Fruit fly (Drosophila melanogaster) whole organism, embryonic: ENCODE data around the gene Chd1.

Experiments
- CG10959 ChIP-seq: fragments of 200-800 bp; sonication (Bioruptor generic); IDR thresholded peaks from 2 replicates; pipeline ENCODE4 v1.3.6; 2022; ENCODE audit warnings: missing biosample characterization, missing genetic modification characterization
- CG17829 ChIP-seq: fragments of 200-800 bp; optimal IDR thresholded peaks from 2 replicates; lab custom pipeline; 2019; ENCODE audit warnings: missing biosample characterization, mild to moderate bottlenecking, missing genetic modification characterization, moderate library complexity
- CG6854 ChIP-seq: fragments of 200-800 bp; sonication (Bioruptor generic); optimal IDR thresholded peaks from 3 replicates; lab custom pipeline; 2017; ENCODE audit warnings: missing biosample characterization, mild to moderate bottlenecking, missing genetic modification characterization
- Hr78 ChIP-seq, 2 experiments: fragments of 200-800 bp in 1 of 2; fragments of >200 bp in 1 of 2; sonication (Bioruptor generic) in 1 of 2; optimal IDR thresholded peaks; 2 replicates each; lab custom pipeline; 2017 to 2019; ENCODE audit warnings: missing biosample characterization in 2 of 2, missing genetic modification characterization in 2 of 2, mild to moderate bottlenecking in 1 of 2, moderate library complexity in 1 of 2
- nmo ChIP-seq: fragments of 200-800 bp; sonication (Bioruptor generic); optimal IDR thresholded peaks from 2 replicates; lab custom pipeline; 2018; ENCODE audit warnings: missing biosample characterization, mild to moderate bottlenecking, missing genetic modification characterization, moderate library complexity
- psq ChIP-seq: fragments of 200-800 bp; sonication (Bioruptor generic); optimal IDR thresholded peaks from 2 replicates; lab custom pipeline; 2017; ENCODE audit warnings: missing biosample characterization, missing genetic modification characterization

DNA sequence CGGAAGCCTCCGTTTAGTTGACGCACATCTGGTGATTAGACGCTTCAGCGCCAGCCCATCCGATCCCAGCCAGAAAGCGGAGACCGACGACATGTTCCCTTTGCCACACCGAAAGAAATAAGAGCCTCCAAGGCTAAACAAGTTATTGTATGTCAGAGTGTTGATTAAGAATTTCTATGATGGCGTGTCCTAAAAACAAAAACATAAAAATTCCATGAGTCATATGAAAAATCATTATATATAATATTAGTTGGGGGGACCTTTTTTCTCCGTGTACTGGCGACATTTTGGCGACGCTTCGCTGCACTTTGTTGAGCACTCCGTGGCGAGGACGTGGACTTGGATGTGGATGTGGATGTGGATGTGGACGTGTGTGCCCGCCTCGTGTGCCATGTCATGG lies 25.3 kb upstream of the Chd1 start:
- TF ChIP-seq CG10959 (0 out of 2 replicates have a peak, but pooled peaks have one; percentile 7), CG6854 (GFP tag; lab: Kevin White, UChicago) (no peak), CG17829 (tag; lab: Kevin White, UChicago) (peak; percentile 53), psq (GFP tag; lab: Kevin White, UChicago) (no peak), nmo (GFP tag; lab: Kevin White, UChicago) (peak; percentile 33), Hr78 (GFP tag; optimal IDR thresholded peaks at IDR 0.05; lab: Kevin White, UChicago) (no peak)
